Fruit fly (Drosophila melanogaster) whole organism, wandering third instar larva: Measurements from ENCODE around the gene CG44014.

Experiments used
- Abd-B ChIP-seq: fragments of >200 bp; optimal IDR thresholded peaks from 2 replicates; lab custom pipeline; 2017; ENCODE audit warnings: missing biosample characterization, missing genetic modification characterization
- CG32264 ChIP-seq: fragments of 200-800 bp; sonication (Bioruptor generic); optimal IDR thresholded peaks from 2 replicates; lab custom pipeline; 2016; ENCODE audit warnings: missing biosample characterization, missing genetic modification characterization
- CG9705 ChIP-seq: fragments of 200-800 bp; sonication (Bioruptor generic); optimal IDR thresholded peaks from 2 replicates; lab custom pipeline; 2018; ENCODE audit warnings: missing biosample characterization, mild to moderate bottlenecking, missing genetic modification characterization
- CrebA ChIP-seq: fragments of 200-800 bp; sonication (Bioruptor generic); optimal IDR thresholded peaks from 2 replicates; lab custom pipeline; 2016; ENCODE audit warnings: missing biosample characterization, mild to moderate bottlenecking, missing genetic modification characterization, borderline replicate concordance
- Dfd ChIP-seq: fragments of >200 bp; optimal IDR thresholded peaks from 2 replicates; lab custom pipeline; 2017; ENCODE audit warnings: missing biosample characterization, missing genetic modification characterization
- Dif ChIP-seq: fragments of 200-275, 200-300 bp; sonication (Bioruptor generic); optimal IDR thresholded peaks from 2 replicates; lab custom pipeline; 2018; ENCODE audit warnings: missing biosample characterization, missing genetic modification characterization; ENCODE audit not compliant: partially characterized antibody
- GATAd ChIP-seq: sonication (Bioruptor generic); optimal IDR thresholded peaks from 2 replicates; lab custom pipeline; 2016; ENCODE audit warnings: missing biosample characterization, missing genetic modification characterization
- HLH106 ChIP-seq: fragments of 200-800 bp; optimal IDR thresholded peaks from 3 replicates; lab custom pipeline; 2019; ENCODE audit warnings: missing biosample characterization, mild to moderate bottlenecking, missing genetic modification characterization, moderate library complexity
- Hnf4 ChIP-seq: fragments of 200-800 bp; sonication (Bioruptor generic); optimal IDR thresholded peaks from 2 replicates; lab custom pipeline; 2016; ENCODE audit warnings: missing biosample characterization, mild to moderate bottlenecking, missing genetic modification characterization
- Hr78 ChIP-seq: fragments of >200 bp; optimal IDR thresholded peaks from 2 replicates; lab custom pipeline; 2017; ENCODE audit warnings: missing biosample characterization, missing genetic modification characterization
- Hr83 ChIP-seq: fragments of 200-300 bp; sonication (Bioruptor generic); optimal IDR thresholded peaks from 2 replicates; lab custom pipeline; 2016; ENCODE audit warnings: missing biosample characterization, mild to moderate bottlenecking, missing genetic modification characterization, moderate library complexity; ENCODE audit not compliant: poor library complexity, severe bottlenecking
- Jra ChIP-seq: sonication (Bioruptor generic); optimal IDR thresholded peaks from 2 replicates; lab custom pipeline; 2016; ENCODE audit warnings: missing biosample characterization, missing genetic modification characterization
- Mio ChIP-seq: sonication (Bioruptor generic); optimal IDR thresholded peaks from 2 replicates; lab custom pipeline; 2016; ENCODE audit warnings: missing biosample characterization, missing genetic modification characterization
- Myc ChIP-seq: fragments of >200 bp; optimal IDR thresholded peaks from 2 replicates; lab custom pipeline; 2017
- N ChIP-seq: fragments of >200 bp; optimal IDR thresholded peaks from 2 replicates; lab custom pipeline; 2018; ENCODE audit warnings: missing biosample characterization, missing external identifiers, missing genetic modification characterization
- OdsH ChIP-seq: fragments of 200-800 bp; sonication (Bioruptor generic); optimal IDR thresholded peaks from 2 replicates; lab custom pipeline; 2016; ENCODE audit warnings: missing biosample characterization, mild to moderate bottlenecking, missing genetic modification characterization
- Rel ChIP-seq, 2 experiments: fragments of 200-800 bp; sonication (Bioruptor generic) in 1 of 2; optimal IDR thresholded peaks; 2 replicates in 1 of 2; 3 replicates in 1 of 2; lab custom pipeline; 2016 to 2019; ENCODE audit warnings: mild to moderate bottlenecking in 2 of 2, missing biosample characterization in 2 of 2, missing genetic modification characterization in 2 of 2, moderate library complexity in 1 of 2
- Sp1 ChIP-seq: fragments of 200-800 bp; sonication (Bioruptor generic); optimal IDR thresholded peaks from 3 replicates; lab custom pipeline; 2019; ENCODE audit warnings: missing biosample characterization, mild to moderate bottlenecking, missing genetic modification characterization, moderate library complexity
- Vsx2 ChIP-seq: fragments of 200-300, 225-300 bp; sonication (Bioruptor generic); optimal IDR thresholded peaks from 2 replicates; lab custom pipeline; 2018; ENCODE audit warnings: missing biosample characterization, missing genetic modification characterization; ENCODE audit not compliant: partially characterized antibody
- br ChIP-seq: fragments of 200-800 bp; sonication (Bioruptor generic); optimal IDR thresholded peaks from 2 replicates; lab custom pipeline; 2016; ENCODE audit warnings: missing biosample characterization, missing genetic modification characterization
- brk ChIP-seq: fragments of 200-800 bp; sonication (Bioruptor generic); optimal IDR thresholded peaks from 2 replicates; lab custom pipeline; 2016; ENCODE audit warnings: missing biosample characterization, mild to moderate bottlenecking, missing genetic modification characterization
- dl ChIP-seq, 2 experiments: fragments of 175-275, 200-275 bp in 1 of 2; fragments of 200-275 bp in 1 of 2; sonication (Bioruptor generic); optimal IDR thresholded peaks; lab custom pipeline; 2018; ENCODE audit warnings: mild to moderate bottlenecking in 2 of 2, missing biosample characterization in 2 of 2, missing genetic modification characterization in 2 of 2, moderate library complexity in 2 of 2; ENCODE audit not compliant: partially characterized antibody in 2 of 2, insufficient read depth in 1 of 2
- dmrt93B ChIP-seq: fragments of 200-800 bp; sonication (Bioruptor generic); optimal IDR thresholded peaks from 2 replicates; lab custom pipeline; 2018; ENCODE audit warnings: missing biosample characterization, mild to moderate bottlenecking, missing genetic modification characterization
- dsf ChIP-seq: sonication (Bioruptor generic); optimal IDR thresholded peaks from 2 replicates; lab custom pipeline; 2016; ENCODE audit warnings: missing biosample characterization, missing genetic modification characterization, borderline replicate concordance
- ey ChIP-seq: fragments of 200-800 bp; sonication (Bioruptor generic); optimal IDR thresholded peaks from 2 replicates; lab custom pipeline; 2016; ENCODE audit warnings: missing biosample characterization, missing genetic modification characterization
- foxo ChIP-seq, 2 experiments: fragments of 200-800 bp; sonication (Bioruptor generic); optimal IDR thresholded peaks; 2 replicates in 1 of 2; 3 replicates in 1 of 2; lab custom pipeline; 2016 to 2017; ENCODE audit warnings: missing biosample characterization in 2 of 2, missing genetic modification characterization in 2 of 2
- fru ChIP-seq: fragments of 200-800 bp; sonication (Bioruptor generic); optimal IDR thresholded peaks from 3 replicates; lab custom pipeline; 2016; ENCODE audit warnings: missing biosample characterization, mild to moderate bottlenecking, missing genetic modification characterization
- h ChIP-seq: fragments of 200-800 bp; sonication (Bioruptor generic); optimal IDR thresholded peaks from 3 replicates; lab custom pipeline; 2016; ENCODE audit warnings: missing biosample characterization, mild to moderate bottlenecking, missing genetic modification characterization
- jim ChIP-seq: fragments of 175-275, 200-325 bp; sonication (Bioruptor generic); optimal IDR thresholded peaks from 2 replicates; lab custom pipeline; 2016; ENCODE audit warnings: missing biosample characterization, mild to moderate bottlenecking, missing genetic modification characterization
- lola ChIP-seq: fragments of >200 bp; optimal IDR thresholded peaks from 2 replicates; lab custom pipeline; 2017; ENCODE audit warnings: missing biosample characterization, missing genetic modification characterization
- pan ChIP-seq: fragments of >200 bp; optimal IDR thresholded peaks from 2 replicates; lab custom pipeline; 2017
- psq ChIP-seq: fragments of 200-800 bp; sonication (Bioruptor generic); optimal IDR thresholded peaks from 3 replicates; lab custom pipeline; 2017; ENCODE audit warnings: missing biosample characterization, mild to moderate bottlenecking, missing genetic modification characterization, moderate library complexity
- rgr ChIP-seq: fragments of 200-800 bp; sonication (Bioruptor generic); optimal IDR thresholded peaks from 3 replicates; lab custom pipeline; 2016; ENCODE audit warnings: missing biosample characterization, mild to moderate bottlenecking, missing genetic modification characterization
- sage ChIP-seq: fragments of 200-800 bp; sonication (Bioruptor generic); optimal IDR thresholded peaks from 2 replicates; lab custom pipeline; 2016; ENCODE audit warnings: missing biosample characterization, mild to moderate bottlenecking, missing genetic modification characterization
- sv ChIP-seq: fragments of 200-800 bp; sonication (Bioruptor generic); optimal IDR thresholded peaks from 3 replicates; lab custom pipeline; 2016; ENCODE audit warnings: missing biosample characterization, missing genetic modification characterization
- tai ChIP-seq: sonication (Bioruptor generic); optimal IDR thresholded peaks from 2 replicates; lab custom pipeline; 2016; ENCODE audit warnings: missing biosample characterization, missing genetic modification characterization
- usp ChIP-seq: fragments of >200 bp; optimal IDR thresholded peaks from 2 replicates; lab custom pipeline; 2017; ENCODE audit warnings: missing biosample characterization, missing genetic modification characterization
- woc ChIP-seq: sonication (Bioruptor generic); optimal IDR thresholded peaks from 2 replicates; lab custom pipeline; 2016; ENCODE audit warnings: missing biosample characterization, mild to moderate bottlenecking, missing genetic modification characterization

Gene CG44014

DNA sequence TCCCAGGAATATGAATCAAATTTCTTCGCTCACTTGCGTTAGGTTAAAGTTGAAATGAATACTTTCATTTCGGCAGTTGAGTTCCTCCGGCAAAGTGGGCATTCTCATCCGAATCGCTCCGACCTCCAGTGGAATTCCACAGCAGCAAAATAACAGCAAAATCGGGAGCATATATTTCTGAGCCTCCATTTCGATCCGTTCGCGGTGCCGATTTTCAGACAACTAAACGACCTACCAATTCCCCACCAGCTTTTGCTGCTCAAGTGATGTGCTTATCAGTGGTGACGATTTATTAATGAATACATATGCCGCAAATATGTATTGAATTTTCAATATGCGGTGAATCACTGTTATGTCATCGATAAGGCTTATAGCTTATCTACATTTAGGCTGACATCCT, at the start of gene CG44014:
Gene CG44014 (minus strand): TSS at position 256 of the 400 bp plus-strand sequence.
- TF ChIP-seq foxo (GFP tag; optimal IDR thresholded peaks at IDR 0.05; lab: Kevin White, UChicago) (no peak), Sp1 (GFP tag; lab: Kevin White, UChicago) (no peak)

DNA sequence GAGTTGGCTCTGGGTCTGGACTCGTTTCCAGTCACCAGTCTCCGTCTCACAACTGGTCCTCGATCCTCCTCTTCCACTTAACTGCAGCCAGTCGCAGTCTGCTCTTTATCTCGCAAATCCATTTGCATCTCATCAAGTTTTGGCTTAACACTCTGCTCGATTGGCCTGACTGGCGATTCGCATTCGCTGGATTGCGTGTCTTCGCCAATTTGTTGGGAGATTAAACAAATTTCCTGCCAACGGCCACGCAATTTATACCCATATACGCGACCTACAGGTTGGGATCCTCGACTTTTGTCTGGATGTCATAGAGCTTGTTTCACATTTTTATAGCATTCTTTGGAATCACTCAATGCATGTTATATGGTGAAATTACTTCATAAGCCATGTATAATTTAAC, 48.6 kb upstream of the CG44014 start:
- TF ChIP-seq OdsH (GFP tag; lab: Kevin White, UChicago) = no peak
- TF ChIP-seq br (GFP tag; lab: Kevin White, UChicago) = no peak
- no peak for TF ChIP-seq Dfd (GFP tag; lab: Kevin White, UChicago)
- TF ChIP-seq psq (GFP tag; lab: Kevin White, UChicago) = no peak
- TF ChIP-seq Vsx2 (GFP tag; lab: Kevin White, UChicago) = no peak
- TF ChIP-seq Rel (GFP tag; optimal IDR thresholded peaks at IDR 0.05; lab: Kevin White, UChicago) = no peak
- TF ChIP-seq Rel (tag; optimal IDR thresholded peaks at IDR 0.05; lab: Kevin White, UChicago) = no peak
- no peak for TF ChIP-seq pan
- TF ChIP-seq lola (GFP tag; lab: Kevin White, UChicago) = no peak
- no peak for TF ChIP-seq Myc (lab: Kevin White, UChicago)
- no peak for TF ChIP-seq Hr83 (GFP tag; lab: Kevin White, UChicago)
- TF ChIP-seq brk = no peak
- TF ChIP-seq sv (GFP tag; lab: Kevin White, UChicago) = no peak

- no peak for TF ChIP-seq HLH106 (tag; lab: Kevin White, UChicago)
- TF ChIP-seq CG32264 (GFP tag; lab: Kevin White, UChicago) = no peak
- peak in 1 of 2 experiments; percentile 44 for TF ChIP-seq foxo (GFP tag; optimal IDR thresholded peaks at IDR 0.05; lab: Kevin White, UChicago)
- TF ChIP-seq CG9705 (GFP tag; lab: Kevin White, UChicago) = no peak
- TF ChIP-seq rgr (GFP tag; lab: Kevin White, UChicago) = peak; percentile 14
- TF ChIP-seq h (GFP tag; lab: Kevin White, UChicago) = peak; percentile 32
- TF ChIP-seq sv (GFP tag; lab: Kevin White, UChicago) = no peak
- TF ChIP-seq N (GFP tag; lab: Kevin White, UChicago) = no peak
- peak; percentile 24 for TF ChIP-seq fru (GFP tag; lab: Kevin White, UChicago)
- no peak for TF ChIP-seq usp (GFP tag; lab: Kevin White, UChicago)
- TF ChIP-seq woc (GFP tag; lab: Kevin White, UChicago) = no peak
- no peak for TF ChIP-seq Dif (GFP tag; lab: Kevin White, UChicago)
- TF ChIP-seq brk = no peak
- no peak for TF ChIP-seq Jra (GFP tag; lab: Kevin White, UChicago)
- TF ChIP-seq CrebA (GFP tag; lab: Kevin White, UChicago) = no peak
- peak; percentile 30 for TF ChIP-seq ey (GFP tag; lab: Kevin White, UChicago)
- no peak for TF ChIP-seq pan
- TF ChIP-seq Sp1 (GFP tag; lab: Kevin White, UChicago) = no peak
- TF ChIP-seq Mio (GFP tag; lab: Kevin White, UChicago) = no peak
- TF ChIP-seq dl (GFP tag; optimal IDR thresholded peaks at IDR 0.05; lab: Kevin White, UChicago; ENCODE audit: insufficient read depth in 1 of 2, partially characterized antibody in 2 of 2) = no peak
- peak; percentile 10 for TF ChIP-seq br (GFP tag; lab: Kevin White, UChicago)
- TF ChIP-seq Myc (lab: Kevin White, UChicago) = no peak
- TF ChIP-seq Hnf4 = no peak
- peak; percentile 13 for TF ChIP-seq psq (GFP tag; lab: Kevin White, UChicago)
- TF ChIP-seq dsf (GFP tag; lab: Kevin White, UChicago) = no peak
- no peak for TF ChIP-seq lola (GFP tag; lab: Kevin White, UChicago)
- no peak for TF ChIP-seq Rel (GFP tag; optimal IDR thresholded peaks at IDR 0.05; lab: Kevin White, UChicago)
- TF ChIP-seq Rel (tag; optimal IDR thresholded peaks at IDR 0.05; lab: Kevin White, UChicago) = no peak
- TF ChIP-seq Vsx2 (GFP tag; lab: Kevin White, UChicago) = no peak
- peak; percentile 29 for TF ChIP-seq OdsH (GFP tag; lab: Kevin White, UChicago)
- TF ChIP-seq tai (GFP tag; lab: Kevin White, UChicago) = no peak
- no peak for TF ChIP-seq Hr83 (GFP tag; lab: Kevin White, UChicago)
- no peak for TF ChIP-seq sage (GFP tag; lab: Kevin White, UChicago)
- no peak for TF ChIP-seq jim (GFP tag; lab: Kevin White, UChicago)
- no peak for TF ChIP-seq GATAd
- TF ChIP-seq Abd-B (GFP tag; lab: Kevin White, UChicago) = no peak
- no peak for TF ChIP-seq Hr78 (GFP tag; lab: Kevin White, UChicago)
- no peak for TF ChIP-seq dmrt93B (GFP tag; lab: Kevin White, UChicago)
- no peak for TF ChIP-seq Dfd (GFP tag; lab: Kevin White, UChicago)
These were observed 47.8 kb upstream of the CG44014 start for dm6 chr3R:15556524-15556923.
